Worm (Caenorhabditis elegans): ENCODE data around the gene F14F7.5.

DNA sequence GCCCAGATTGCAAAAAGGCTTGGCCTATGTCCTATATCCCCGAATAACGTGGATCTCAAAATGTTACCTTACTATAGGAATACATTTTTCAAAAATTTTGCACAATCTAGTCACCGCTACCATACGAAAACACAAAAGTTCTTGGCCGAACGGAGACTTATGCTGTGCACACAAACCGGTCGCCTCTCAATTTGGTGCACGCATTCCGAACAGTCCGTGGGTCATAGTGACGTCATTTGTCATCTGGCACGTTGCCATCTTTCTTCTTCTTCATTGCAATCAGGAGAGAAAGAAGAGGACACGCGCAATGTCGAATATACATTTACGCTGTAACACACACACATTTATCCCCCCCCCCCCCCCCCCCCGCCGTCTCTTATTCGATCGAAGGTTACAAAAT lies 33.9 kb downstream of the F14F7.5 start:
- TF ChIP-seq hmbx-1 (tag; optimal IDR thresholded peaks at IDR 0.05) (no peak), ama-1 (optimal IDR thresholded peaks at IDR 0.05) (no peak), hnd-1 (tag; optimal IDR thresholded peaks at IDR 0.05) (no peak), B0310.2 (tag; optimal IDR thresholded peaks at IDR 0.05) (no peak), F13C5.2 (tag; optimal IDR thresholded peaks at IDR 0.05) (no peak)

Data from whole organism, early embryonic.